Fruit fly (Drosophila melanogaster) whole organism, embryonic: ENCODE data around the gene CG3434.

Source experiments
- Ada2b ChIP-seq: fragments of 200-800 bp; sonication (Bioruptor generic); IDR thresholded peaks from 2 replicates; pipeline ENCODE4 v1.3.6; 2022; ENCODE audit warnings: missing biosample characterization, missing genetic modification characterization
- Antp ChIP-seq: fragments of 200-800 bp; sonication (Bioruptor generic); optimal IDR thresholded peaks from 3 replicates; lab custom pipeline; 2016; ENCODE audit warnings: missing biosample characterization, missing genetic modification characterization
- Atf3 ChIP-seq: fragments of 200-800 bp; sonication (Bioruptor generic); optimal IDR thresholded peaks from 3 replicates; lab custom pipeline; 2016; ENCODE audit warnings: missing biosample characterization, missing genetic modification characterization
- CG10147 ChIP-seq: fragments of 200-800 bp; sonication (Bioruptor generic); optimal IDR thresholded peaks from 2 replicates; lab custom pipeline; 2019; ENCODE audit warnings: missing biosample characterization, mild to moderate bottlenecking, missing genetic modification characterization, moderate library complexity
- CG10209 ChIP-seq: fragments of 200-800 bp; sonication (Bioruptor generic); optimal IDR thresholded peaks from 3 replicates; lab custom pipeline; 2017; ENCODE audit warnings: missing biosample characterization, mild to moderate bottlenecking, missing genetic modification characterization, missing genetic modification reagents
- CG10321 ChIP-seq: fragments of 200-800 bp; sonication (Bioruptor generic); IDR thresholded peaks from 2 replicates; pipeline ENCODE4 v1.3.6; 2022; ENCODE audit warnings: missing biosample characterization, missing genetic modification characterization
- CG10462 ChIP-seq: fragments of 200-800 bp; sonication (Bioruptor generic); optimal IDR thresholded peaks from 2 replicates; lab custom pipeline; 2016; ENCODE audit warnings: missing biosample characterization, missing genetic modification characterization
- CG11456 ChIP-seq: fragments of 200-800 bp; sonication (Bioruptor generic); IDR thresholded peaks from 3 replicates; pipeline ENCODE4 v1.3.6; 2022; ENCODE audit warnings: missing biosample characterization, missing genetic modification characterization
- CG11504 ChIP-seq: fragments of 200-800 bp; sonication (Bioruptor generic); optimal IDR thresholded peaks from 3 replicates; lab custom pipeline; 2019; ENCODE audit warnings: missing biosample characterization, mild to moderate bottlenecking, missing genetic modification characterization, moderate library complexity
- CG11696 ChIP-seq: fragments of 200-800 bp; sonication (Bioruptor generic); IDR thresholded peaks from 2 replicates; pipeline ENCODE4 v1.3.6; 2022; ENCODE audit warnings: missing biosample characterization, missing genetic modification characterization
- CG12299 ChIP-seq: fragments of 200-800 bp; sonication (Bioruptor generic); optimal IDR thresholded peaks from 2 replicates; lab custom pipeline; 2018; ENCODE audit warnings: missing biosample characterization, mild to moderate bottlenecking, missing genetic modification characterization
- CG12942 ChIP-seq: fragments of 200-800 bp; sonication (Bioruptor generic); optimal IDR thresholded peaks from 3 replicates; lab custom pipeline; 2016; ENCODE audit warnings: missing biosample characterization, missing genetic modification characterization
- CG14441 ChIP-seq: fragments of 200-800 bp; sonication (Bioruptor generic); IDR thresholded peaks from 2 replicates; pipeline ENCODE4 v1.3.6; 2022; ENCODE audit warnings: missing biosample characterization, missing genetic modification characterization
- CG17328 ChIP-seq: fragments of 200-800 bp; sonication (Bioruptor generic); IDR thresholded peaks from 2 replicates; pipeline ENCODE4 v1.3.6; 2022; ENCODE audit warnings: missing biosample characterization, missing genetic modification characterization
- CG2889 ChIP-seq: fragments of 200-800 bp; sonication (Bioruptor generic); IDR thresholded peaks from 3 replicates; pipeline ENCODE4 v1.3.6; 2022; ENCODE audit warnings: missing biosample characterization, missing genetic modification characterization
- CG30403 ChIP-seq: fragments of 200-800 bp; sonication (Bioruptor generic); optimal IDR thresholded peaks from 3 replicates; lab custom pipeline; 2016; ENCODE audit warnings: missing biosample characterization, missing genetic modification characterization
- CG33213 ChIP-seq: fragments of 200-800 bp; sonication (Bioruptor generic); optimal IDR thresholded peaks from 3 replicates; lab custom pipeline; 2016; ENCODE audit warnings: missing biosample characterization, missing genetic modification characterization
- CG3838 ChIP-seq: fragments of 200-800 bp; sonication (Bioruptor generic); optimal IDR thresholded peaks from 3 replicates; lab custom pipeline; 2016; ENCODE audit warnings: missing biosample characterization, missing genetic modification characterization
- CG3995 ChIP-seq: fragments of 200-800 bp; sonication (Bioruptor generic); optimal IDR thresholded peaks from 3 replicates; lab custom pipeline; 2016; ENCODE audit warnings: missing biosample characterization, missing genetic modification characterization
- CG4730 ChIP-seq: fragments of 200-800 bp; sonication (Bioruptor generic); IDR thresholded peaks from 2 replicates; pipeline ENCODE4 v1.3.6; 2022; ENCODE audit warnings: missing biosample characterization, missing genetic modification characterization
- CG5180 ChIP-seq: fragments of 200-800 bp; sonication (Bioruptor generic); optimal IDR thresholded peaks from 3 replicates; lab custom pipeline; 2017; ENCODE audit warnings: missing biosample characterization, missing genetic modification characterization, mild to moderate bottlenecking, moderate library complexity, missing genetic modification reagents
- CG6791 ChIP-seq: fragments of 200-800 bp; sonication (Bioruptor generic); IDR thresholded peaks from 3 replicates; pipeline ENCODE4 v1.3.6; 2022; ENCODE audit warnings: missing biosample characterization, missing genetic modification characterization; ENCODE audit not compliant: partially characterized antibody
- D ChIP-seq, 2 experiments: fragments of 200-800 bp in 1 of 2; fragments of >200 bp in 1 of 2; sonication (Bioruptor generic) in 1 of 2; optimal IDR thresholded peaks; 2 replicates in 1 of 2; 3 replicates in 1 of 2; lab custom pipeline; 2017; ENCODE audit warnings: mild to moderate bottlenecking in 1 of 2, missing biosample characterization in 1 of 2, missing genetic modification characterization in 1 of 2, missing genetic modification reagents in 1 of 2
- Doc2 ChIP-seq: fragments of 200-800 bp; sonication (Bioruptor generic); IDR thresholded peaks from 2 replicates; pipeline ENCODE4 v1.3.6; 2022; ENCODE audit warnings: missing biosample characterization, missing genetic modification characterization
- Drgx ChIP-seq: fragments of 200-800 bp; sonication (Bioruptor generic); IDR thresholded peaks from 2 replicates; pipeline ENCODE4 v1.3.6; 2022; ENCODE audit warnings: missing biosample characterization, missing genetic modification characterization
- Lhr ChIP-seq: fragments of 200-800 bp; sonication (Bioruptor generic); optimal IDR thresholded peaks from 3 replicates; lab custom pipeline; 2017; ENCODE audit warnings: mild to moderate bottlenecking, missing biosample characterization, missing genetic modification reagents, missing genetic modification characterization
- MTF-1 ChIP-seq: fragments of 200-800 bp; sonication (Bioruptor generic); optimal IDR thresholded peaks from 2 replicates; lab custom pipeline; 2018; ENCODE audit warnings: missing biosample characterization, mild to moderate bottlenecking, missing genetic modification characterization, borderline replicate concordance
- Mad ChIP-seq: fragments of 200-800 bp; sonication (Bioruptor generic); optimal IDR thresholded peaks from 2 replicates; lab custom pipeline; 2016; ENCODE audit warnings: missing biosample characterization, missing genetic modification characterization
- Nf-YB ChIP-seq: fragments of 200-800 bp; sonication (Bioruptor generic); optimal IDR thresholded peaks from 3 replicates; lab custom pipeline; 2019; ENCODE audit warnings: missing biosample characterization, mild to moderate bottlenecking, missing genetic modification characterization, moderate library complexity
- Six4 ChIP-seq: fragments of 200-800 bp; sonication (Bioruptor generic); optimal IDR thresholded peaks from 2 replicates; lab custom pipeline; 2016; ENCODE audit warnings: missing biosample characterization, missing genetic modification characterization
- Tbp ChIP-seq: fragments of >200 bp; optimal IDR thresholded peaks from 2 replicates; lab custom pipeline; 2018; ENCODE audit warnings: missing biosample characterization, missing genetic modification characterization
- abd-A ChIP-seq: fragments of 200-800 bp; sonication (Bioruptor generic); optimal IDR thresholded peaks from 3 replicates; lab custom pipeline; 2019; ENCODE audit warnings: missing biosample characterization, mild to moderate bottlenecking, missing genetic modification characterization, moderate library complexity
- al ChIP-seq: fragments of 200-800 bp; sonication (Bioruptor generic); IDR thresholded peaks from 2 replicates; pipeline ENCODE4 v1.3.6; 2022; ENCODE audit warnings: missing biosample characterization, missing genetic modification characterization
- bsh ChIP-seq, 2 experiments: fragments of 200-800 bp; sonication (Bioruptor generic); optimal IDR thresholded peaks; 2 replicates each; lab custom pipeline; 2017 to 2018; ENCODE audit warnings: mild to moderate bottlenecking in 2 of 2, missing biosample characterization in 2 of 2, missing genetic modification characterization in 2 of 2, moderate library complexity in 1 of 2
- chif ChIP-seq, 2 experiments: fragments of 200-800 bp; sonication (Bioruptor generic); optimal IDR thresholded peaks; 3 replicates each; lab custom pipeline; 2016; ENCODE audit warnings: missing biosample characterization in 2 of 2, missing genetic modification characterization in 2 of 2
- ci ChIP-seq: fragments of 200-800 bp; sonication (Bioruptor generic); IDR thresholded peaks from 3 replicates; pipeline ENCODE4 v1.3.6; 2022; ENCODE audit warnings: missing biosample characterization, missing genetic modification characterization
- dysf ChIP-seq: fragments of 200-800 bp; sonication (Bioruptor generic); IDR thresholded peaks from 3 replicates; pipeline ENCODE4 v1.3.6; 2022; ENCODE audit warnings: missing biosample characterization, missing genetic modification characterization
- ems ChIP-seq: fragments of 200-800 bp; sonication (Bioruptor generic); optimal IDR thresholded peaks from 3 replicates; lab custom pipeline; 2016; ENCODE audit warnings: missing biosample characterization, missing genetic modification characterization
- ftz-f1 ChIP-seq: fragments of 200-800 bp; sonication (Bioruptor generic); optimal IDR thresholded peaks from 2 replicates; lab custom pipeline; 2016; ENCODE audit warnings: missing biosample characterization, missing genetic modification characterization
- gcm2 ChIP-seq: fragments of 200-800 bp; sonication (Bioruptor generic); optimal IDR thresholded peaks from 2 replicates; lab custom pipeline; 2016; ENCODE audit warnings: missing biosample characterization, missing genetic modification characterization
- inv ChIP-seq: fragments of 200-800 bp; sonication (Bioruptor generic); IDR thresholded peaks from 2 replicates; pipeline ENCODE4 v1.3.6; 2022; ENCODE audit warnings: missing biosample characterization, missing genetic modification characterization; ENCODE audit not compliant: partially characterized antibody
- kay ChIP-seq: fragments of 200-800 bp; sonication (Bioruptor generic); optimal IDR thresholded peaks from 2 replicates; lab custom pipeline; 2016; ENCODE audit warnings: missing biosample characterization, missing genetic modification characterization
- mirr ChIP-seq: fragments of 200-800 bp; sonication (Bioruptor generic); optimal IDR thresholded peaks from 3 replicates; lab custom pipeline; 2018; ENCODE audit warnings: missing biosample characterization, mild to moderate bottlenecking, missing genetic modification characterization
- peb ChIP-seq: fragments of 200-800 bp; sonication (Bioruptor generic); IDR thresholded peaks from 2 replicates; pipeline ENCODE4 v1.3.6; 2022; ENCODE audit warnings: missing biosample characterization, missing genetic modification characterization
- rib ChIP-seq: fragments of 200-800 bp; sonication (Bioruptor generic); IDR thresholded peaks from 2 replicates; pipeline ENCODE4 v1.3.6; 2022; ENCODE audit warnings: missing biosample characterization, missing genetic modification characterization
- sisA ChIP-seq: fragments of 200-800 bp; sonication (Bioruptor generic); IDR thresholded peaks from 2 replicates; pipeline ENCODE4 v1.3.6; 2022; ENCODE audit warnings: missing biosample characterization, missing genetic modification characterization
- sug ChIP-seq: fragments of 200-800 bp; optimal IDR thresholded peaks from 2 replicates; lab custom pipeline; 2019; ENCODE audit warnings: missing biosample characterization, mild to moderate bottlenecking, missing genetic modification characterization, moderate library complexity
- toy ChIP-seq: fragments of 200-800 bp; sonication (Bioruptor generic); IDR thresholded peaks from 2 replicates; pipeline ENCODE4 v1.3.6; 2022; ENCODE audit warnings: missing biosample characterization, missing genetic modification characterization
- tup ChIP-seq: fragments of 200-800 bp; sonication (Bioruptor generic); optimal IDR thresholded peaks from 2 replicates; lab custom pipeline; 2016; ENCODE audit warnings: missing biosample characterization, mild to moderate bottlenecking, missing genetic modification characterization, moderate library complexity
- vvl ChIP-seq: fragments of 200-800 bp; sonication (Bioruptor generic); IDR thresholded peaks from 2 replicates; pipeline ENCODE4 v1.3.6; 2022; ENCODE audit warnings: missing biosample characterization, missing genetic modification characterization
- zfh2 ChIP-seq: fragments of 200-800 bp; sonication (Bioruptor generic); optimal IDR thresholded peaks from 2 replicates; lab custom pipeline; 2016; ENCODE audit warnings: missing biosample characterization, missing genetic modification characterization

CG3434 gene

DNA sequence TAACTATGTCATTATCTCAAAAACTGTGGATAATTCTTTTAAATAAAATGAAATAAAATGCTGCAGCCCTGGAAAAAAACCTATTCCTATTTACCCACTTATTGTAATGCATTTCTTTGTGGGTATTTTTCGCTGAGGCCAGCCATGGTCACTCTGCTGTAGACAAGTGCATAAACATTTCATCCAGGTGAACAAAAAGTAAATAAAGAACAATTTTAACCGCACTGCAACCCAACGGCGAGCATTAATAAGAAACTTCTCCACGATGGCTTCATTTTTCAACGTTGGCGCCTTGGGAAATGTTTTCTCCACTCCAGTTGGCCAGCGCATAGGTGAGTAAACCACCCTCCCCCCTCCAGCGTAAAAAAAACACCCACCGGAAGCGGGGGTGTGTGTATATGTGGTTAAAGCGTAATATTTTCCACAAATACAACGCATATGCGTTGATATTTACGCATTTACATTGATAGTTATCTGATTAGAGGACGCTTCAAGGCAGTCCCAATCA, 13.8 kb downstream of the CG3434 start, which contains the start of gene CG3529 (continued):
- no peak for TF ChIP-seq tup (GFP tag; lab: Kevin White, UChicago)
- peak; percentile 34 for TF ChIP-seq sug
- peak; percentile 36 for TF ChIP-seq MTF-1 (GFP tag; lab: Kevin White, UChicago)
- no peak for TF ChIP-seq Ada2b (GFP tag; lab: Robert Waterston, UW)
- peak; percentile 8 for TF ChIP-seq CG10147 (GFP tag; lab: Kevin White, UChicago)
- no peak for TF ChIP-seq CG10462 (GFP tag; lab: Kevin White, UChicago)
- TF ChIP-seq chif (GFP tag; optimal IDR thresholded peaks at IDR 0.05; lab: Kevin White, UChicago): no peak
- 0 out of 3 replicates have a peak, but pooled peaks have one; percentile 46 for TF ChIP-seq CG6791 (GFP tag; lab: Robert Waterston, UW)
- no peak for TF ChIP-seq gcm2 (GFP tag; lab: Kevin White, UChicago)
- peak; percentile 57 for TF ChIP-seq vvl (GFP tag; lab: Robert Waterston, UW)
- no peak for TF ChIP-seq dysf (GFP tag; lab: Robert Waterston, UW)
- TF ChIP-seq Lhr (GFP tag; lab: Kevin White, UChicago): peak; percentile 21
- TF ChIP-seq D (optimal IDR thresholded peaks at IDR 0.05; lab: Kevin White, UChicago): no peak
- no peak for TF ChIP-seq D (GFP tag; optimal IDR thresholded peaks at IDR 0.05; lab: Kevin White, UChicago)
- no peak for TF ChIP-seq zfh2 (GFP tag; lab: Kevin White, UChicago)
- peak; percentile 45 for TF ChIP-seq CG11504 (tag; lab: Kevin White, UChicago)
- TF ChIP-seq bsh (GFP tag; optimal IDR thresholded peaks at IDR 0.05; lab: Kevin White, UChicago): no peak
- no peak for TF ChIP-seq Six4
- TF ChIP-seq CG5180: peak; percentile 45
- TF ChIP-seq CG10209 (GFP tag; lab: Kevin White, UChicago): peak; percentile 8
- no peak for TF ChIP-seq ftz-f1 (GFP tag; lab: Kevin White, UChicago)
- TF ChIP-seq rib (GFP tag; lab: Robert Waterston, UW): no peak
- no peak for TF ChIP-seq Nf-YB
- TF ChIP-seq CG14441: no peak
- no peak for TF ChIP-seq CG12299 (tag; lab: Kevin White, UChicago)
- no peak for TF ChIP-seq CG2889
- TF ChIP-seq Drgx: no peak
- no peak for TF ChIP-seq CG10321 (GFP tag; lab: Robert Waterston, UW)
- TF ChIP-seq kay (GFP tag; lab: Kevin White, UChicago): no peak
- TF ChIP-seq ems (GFP tag; lab: Kevin White, UChicago): peak; percentile 8
- TF ChIP-seq sisA (GFP tag; lab: Robert Waterston, UW): no peak
- TF ChIP-seq ci (GFP tag; lab: Robert Waterston, UW): peak; percentile 54; the same call in 1 of the 3 replicates
- TF ChIP-seq Mad: peak; percentile 18
- TF ChIP-seq CG11696 (GFP tag; lab: Robert Waterston, UW): no peak
- no peak for TF ChIP-seq mirr (GFP tag; lab: Kevin White, UChicago)
- no peak for TF ChIP-seq CG3838
- no peak for TF ChIP-seq CG4730 (GFP tag; lab: Robert Waterston, UW)
- TF ChIP-seq inv (GFP tag; lab: Robert Waterston, UW): no peak
- TF ChIP-seq Tbp: no peak
- TF ChIP-seq abd-A (tag; lab: Kevin White, UChicago): no peak
- no peak for TF ChIP-seq CG12942 (GFP tag; lab: Kevin White, UChicago)
- TF ChIP-seq peb: no peak
- no peak for TF ChIP-seq al (GFP tag; lab: Robert Waterston, UW)
- no peak for TF ChIP-seq CG17328
- TF ChIP-seq CG30403 (GFP tag; lab: Kevin White, UChicago): peak; percentile 29
- TF ChIP-seq Atf3: peak; percentile 23
- no peak for TF ChIP-seq CG11456 (GFP tag; lab: Robert Waterston, UW)
- TF ChIP-seq CG33213: peak; percentile 42
- peak; percentile 59 for TF ChIP-seq CG3995 (GFP tag; lab: Kevin White, UChicago)
- TF ChIP-seq Antp (GFP tag; lab: Kevin White, UChicago): no peak
- no peak for TF ChIP-seq toy (GFP tag; lab: Robert Waterston, UW)
- no peak for TF ChIP-seq Doc2 (GFP tag; lab: Robert Waterston, UW)
